Worm (Caenorhabditis elegans) whole organism, late embryonic: ENCODE data around the gene C47A10.16.

Experiments
- C08G9.2 ChIP-seq: sonication (generic microtip); optimal IDR thresholded peaks from 2 replicates; lab custom pipeline; 2016; ENCODE audit warnings: mild to moderate bottlenecking, missing genetic modification characterization, moderate library complexity, missing compliant biosample characterization
- F13H6.1 ChIP-seq: sonication (generic microtip); optimal IDR thresholded peaks from 2 replicates; lab custom pipeline; 2016; ENCODE audit warnings: missing genetic modification characterization, missing compliant biosample characterization
- K02D7.2 ChIP-seq: sonication (generic microtip); optimal IDR thresholded peaks from 2 replicates; lab custom pipeline; 2017; ENCODE audit warnings: mild to moderate bottlenecking, missing genetic modification characterization, missing compliant biosample characterization
- K09A11.1 ChIP-seq: sonication (generic microtip); optimal IDR thresholded peaks from 2 replicates; lab custom pipeline; 2017; ENCODE audit warnings: antibody characterized with exemption, mild to moderate bottlenecking, missing genetic modification characterization, missing compliant biosample characterization; ENCODE audit not compliant: insufficient read depth
- T23F11.4 ChIP-seq: fragments of 200-800 bp; sonication (Bioruptor generic); optimal IDR thresholded peaks from 2 replicates; lab custom pipeline; 2018; ENCODE audit warnings: mild to moderate bottlenecking, missing genetic modification characterization, missing compliant biosample characterization
- Y22D7AL.16 ChIP-seq: sonication (generic microtip); optimal IDR thresholded peaks from 2 replicates; lab custom pipeline; 2016; ENCODE audit warnings: missing genetic modification characterization, missing compliant biosample characterization
- ahr-1 ChIP-seq: sonication (generic microtip); optimal IDR thresholded peaks from 2 replicates; lab custom pipeline; 2016; ENCODE audit warnings: missing genetic modification characterization, missing compliant biosample characterization
- ceh-19 ChIP-seq: fragments of 200-800 bp; sonication (Bioruptor generic); optimal IDR thresholded peaks from 2 replicates; lab custom pipeline; 2018; ENCODE audit warnings: mild to moderate bottlenecking, missing genetic modification characterization, missing compliant biosample characterization
- ceh-22 ChIP-seq: sonication (generic microtip); optimal IDR thresholded peaks from 2 replicates; lab custom pipeline; 2017; ENCODE audit warnings: missing biosample characterization, missing genetic modification characterization
- ceh-24 ChIP-seq: sonication (generic microtip); optimal IDR thresholded peaks from 2 replicates; lab custom pipeline; 2016; ENCODE audit warnings: mild to moderate bottlenecking, missing genetic modification characterization, missing compliant biosample characterization
- ceh-31 ChIP-seq: sonication (generic microtip); optimal IDR thresholded peaks from 2 replicates; lab custom pipeline; 2016; ENCODE audit warnings: missing genetic modification characterization, missing compliant biosample characterization
- ceh-34 ChIP-seq: sonication (generic microtip); optimal IDR thresholded peaks from 2 replicates; lab custom pipeline; 2016; ENCODE audit warnings: mild to moderate bottlenecking, missing genetic modification characterization, missing compliant biosample characterization
- ceh-45 ChIP-seq: fragments of 200-800 bp; sonication (Bioruptor generic); IDR thresholded peaks from 2 replicates; pipeline ENCODE4 v1.3.6; 2022; ENCODE audit warnings: missing genetic modification reagents, missing genetic modification characterization, missing compliant biosample characterization
- ceh-48 ChIP-seq: sonication (generic microtip); optimal IDR thresholded peaks from 2 replicates; lab custom pipeline; 2016; ENCODE audit warnings: missing genetic modification characterization, inconsistent platforms, missing compliant biosample characterization
- ceh-6 ChIP-seq: fragments of 200-800 bp; sonication (Bioruptor generic); optimal IDR thresholded peaks from 2 replicates; lab custom pipeline; 2018; ENCODE audit warnings: mild to moderate bottlenecking, missing genetic modification characterization, missing compliant biosample characterization
- ceh-9 ChIP-seq: sonication (generic microtip); optimal IDR thresholded peaks from 2 replicates; lab custom pipeline; 2016; ENCODE audit warnings: mild to moderate bottlenecking, missing genetic modification characterization, inconsistent platforms, missing compliant biosample characterization
- dmd-4 ChIP-seq: sonication (generic microtip); optimal IDR thresholded peaks from 2 replicates; lab custom pipeline; 2016; ENCODE audit warnings: borderline replicate concordance, missing genetic modification characterization, missing compliant biosample characterization
- dve-1 ChIP-seq: sonication (generic microtip); optimal IDR thresholded peaks from 2 replicates; lab custom pipeline; 2017; ENCODE audit warnings: antibody characterized with exemption, mild to moderate bottlenecking, missing genetic modification characterization, missing compliant biosample characterization
- ets-4 ChIP-seq: sonication (generic microtip); optimal IDR thresholded peaks from 2 replicates; lab custom pipeline; 2016; ENCODE audit warnings: missing genetic modification characterization, missing compliant biosample characterization
- fkh-6 ChIP-seq: sonication (generic microtip); optimal IDR thresholded peaks from 2 replicates; lab custom pipeline; 2016; ENCODE audit warnings: missing genetic modification characterization, missing compliant biosample characterization
- gmeb-2 ChIP-seq: sonication (generic microtip); optimal IDR thresholded peaks from 2 replicates; lab custom pipeline; 2016; ENCODE audit warnings: missing genetic modification characterization, inconsistent platforms, missing compliant biosample characterization
- hlh-30 ChIP-seq: sonication (generic microtip); optimal IDR thresholded peaks from 2 replicates; lab custom pipeline; 2017; ENCODE audit warnings: antibody characterized with exemption, missing genetic modification characterization, missing compliant biosample characterization; ENCODE audit not compliant: insufficient read depth
- hlh-8 ChIP-seq: sonication (generic microtip); optimal IDR thresholded peaks from 2 replicates; lab custom pipeline; 2016; ENCODE audit warnings: missing genotype, missing genetic modification characterization, missing compliant biosample characterization
- lim-6 ChIP-seq: sonication (generic microtip); optimal IDR thresholded peaks from 2 replicates; lab custom pipeline; 2016; ENCODE audit warnings: missing genetic modification characterization, missing compliant biosample characterization
- madf-2 ChIP-seq: sonication (generic microtip); optimal IDR thresholded peaks from 2 replicates; lab custom pipeline; 2017; ENCODE audit warnings: missing genetic modification characterization, missing compliant biosample characterization
- nfya-1 ChIP-seq: sonication (generic microtip); optimal IDR thresholded peaks from 2 replicates; lab custom pipeline; 2017; ENCODE audit warnings: missing genetic modification characterization, mild to moderate bottlenecking, missing compliant biosample characterization, antibody characterized with exemption, moderate library complexity
- nhr-11 ChIP-seq: fragments of 150-350 bp; optimal IDR thresholded peaks from 2 replicates; lab custom pipeline; 2014; ENCODE audit warnings: missing biosample characterization, missing genetic modification characterization
- nhr-232 ChIP-seq: sonication (generic microtip); optimal IDR thresholded peaks from 2 replicates; lab custom pipeline; 2016; ENCODE audit warnings: missing genetic modification characterization, missing compliant biosample characterization
- npax-4 ChIP-seq: sonication (generic microtip); optimal IDR thresholded peaks from 2 replicates; lab custom pipeline; 2016; ENCODE audit warnings: missing genetic modification characterization, missing compliant biosample characterization
- pag-3 ChIP-seq: sonication (generic microtip); optimal IDR thresholded peaks from 2 replicates; lab custom pipeline; 2016; ENCODE audit warnings: missing compliant biosample characterization, missing genetic modification characterization, borderline replicate concordance
- pat-9 ChIP-seq: fragments of 200-800 bp; sonication (Bioruptor generic); optimal IDR thresholded peaks from 2 replicates; lab custom pipeline; 2018; ENCODE audit warnings: mild to moderate bottlenecking, missing genetic modification characterization, moderate library complexity, missing compliant biosample characterization
- pha-4 ChIP-seq: fragments of 150-350 bp; optimal IDR thresholded peaks from 2 replicates; lab custom pipeline; 2018; ENCODE audit warnings: missing biosample characterization, missing genetic modification reagents, missing genetic modification characterization
- pqm-1 ChIP-seq: sonication (generic microtip); optimal IDR thresholded peaks from 2 replicates; lab custom pipeline; 2016; ENCODE audit warnings: missing genetic modification characterization, missing compliant biosample characterization
- sdc-2 ChIP-seq: sonication (generic microtip); optimal IDR thresholded peaks from 2 replicates; lab custom pipeline; 2016; ENCODE audit warnings: missing genotype, missing genetic modification characterization, missing compliant biosample characterization
- sox-2 ChIP-seq: fragments of 200-800 bp; sonication (Bioruptor generic); IDR thresholded peaks from 2 replicates; pipeline ENCODE4 v1.3.6; 2022; ENCODE audit warnings: missing genetic modification reagents, missing genetic modification characterization, missing compliant biosample characterization
- syd-9 ChIP-seq: sonication (generic microtip); optimal IDR thresholded peaks from 2 replicates; lab custom pipeline; 2016; ENCODE audit warnings: mild to moderate bottlenecking, missing genetic modification characterization, moderate library complexity, missing compliant biosample characterization
- tbx-2 ChIP-seq: sonication (generic microtip); optimal IDR thresholded peaks from 2 replicates; lab custom pipeline; 2016; ENCODE audit warnings: missing genetic modification characterization, missing compliant biosample characterization
- unc-3 ChIP-seq, 2 experiments: fragments of 200-800 bp in 1 of 2; sonication (Bioruptor generic) in 1 of 2; sonication (generic microtip) in 1 of 2; conservative IDR thresholded peaks in 1 of 2; optimal IDR thresholded peaks in 1 of 2; 2 replicates each; pipeline versions ENCODE4 v1.3.6 to Lab custom; 2016 to 2022; ENCODE audit warnings: missing compliant biosample characterization in 2 of 2, missing genetic modification characterization in 2 of 2, missing genetic modification reagents in 1 of 2
- unc-55 ChIP-seq: sonication (generic microtip); optimal IDR thresholded peaks from 2 replicates; lab custom pipeline; 2017; ENCODE audit warnings: missing biosample characterization, missing genetic modification reagents, missing genetic modification characterization
- unc-86 ChIP-seq: sonication (generic microtip); optimal IDR thresholded peaks from 2 replicates; lab custom pipeline; 2016; ENCODE audit warnings: missing genetic modification characterization, missing compliant biosample characterization

The C47A10.16 gene

DNA sequence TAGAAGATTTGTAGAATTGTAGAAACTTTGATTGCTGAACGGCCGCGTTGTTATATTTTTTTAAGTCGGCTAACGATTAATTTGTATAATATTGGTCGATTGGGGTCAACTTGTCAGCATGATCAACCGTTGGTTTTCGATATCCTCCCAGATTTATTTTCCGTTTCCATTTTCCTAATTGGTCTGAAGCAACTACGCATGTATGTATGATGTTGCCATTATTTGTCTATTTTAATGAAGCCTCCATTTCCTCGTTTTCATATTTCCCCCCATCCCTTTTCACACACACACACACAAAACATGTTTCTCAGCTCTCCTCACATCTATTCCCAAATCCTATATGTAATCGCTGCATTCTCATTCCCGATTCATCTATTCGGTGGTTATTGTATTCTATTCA, 35.6 kb upstream of the C47A10.16 start, which contains the start of gene srh-287:
srh-287 (plus strand) TSS at position 301 of the 400 bp plus-strand sequence.
- TF ChIP-seq tbx-2 (tag; lab: Kevin White, UChicago): no peak
- no peak for TF ChIP-seq K02D7.2 (tag; lab: Kevin White, UChicago)
- TF ChIP-seq pqm-1: no peak
- TF ChIP-seq ceh-19: no peak
- TF ChIP-seq fkh-6 (tag; lab: Kevin White, UChicago): no peak
- TF ChIP-seq T23F11.4 (GFP tag; lab: Kevin White, UChicago): no peak
- TF ChIP-seq pag-3 (tag; lab: Kevin White, UChicago): no peak
- no peak for TF ChIP-seq ets-4 (tag; lab: Kevin White, UChicago)
- TF ChIP-seq hlh-30 (tag; lab: Kevin White, UChicago): no peak
- no peak for TF ChIP-seq F13H6.1 (tag; lab: Kevin White, UChicago)
- TF ChIP-seq gmeb-2 (tag; lab: Kevin White, UChicago): no peak
- no peak for TF ChIP-seq hlh-8 (tag; lab: Kevin White, UChicago)
- TF ChIP-seq sdc-2 (tag; lab: Kevin White, UChicago): no peak
- no peak for TF ChIP-seq pha-4
- no peak for TF ChIP-seq sox-2 (GFP tag; lab: Robert Waterston, UW)

ce11 chrV:17798789-17799188, 33.8 kb upstream of the C47A10.16 start, which contains the start of gene srx-18:
TSS of gene srx-18 (minus strand) at chrV:17798889.
- TF ChIP-seq ceh-34 (no peak), tbx-2 (tag; lab: Kevin White, UChicago) (no peak), unc-55 (GFP tag; lab: Kevin White, UChicago) (no peak), Y22D7AL.16 (tag; lab: Kevin White, UChicago) (no peak)

ce11 chrV:17795655-17796054, 30.7 kb upstream of the C47A10.16 start, which contains the start of gene srh-288:
TSS of gene srh-288 (minus strand) at chrV:17795755.
- TF ChIP-seq nfya-1 (tag; lab: Kevin White, UChicago): no peak
- TF ChIP-seq ahr-1 (tag; lab: Kevin White, UChicago): no peak
- no peak for TF ChIP-seq ceh-22 (tag; lab: Kevin White, UChicago)
- no peak for TF ChIP-seq C08G9.2 (tag; lab: Kevin White, UChicago)
- TF ChIP-seq ceh-48: no peak
- no peak for TF ChIP-seq pat-9 (tag; lab: Kevin White, UChicago)
- TF ChIP-seq npax-4 (tag; lab: Kevin White, UChicago): no peak
- no peak for TF ChIP-seq nhr-11 (tag; lab: Kevin White, UChicago)
- no peak for TF ChIP-seq K02D7.2 (tag; lab: Kevin White, UChicago)
- no peak for TF ChIP-seq F13H6.1 (tag; lab: Kevin White, UChicago)
- no peak for TF ChIP-seq K09A11.1 (tag; lab: Kevin White, UChicago)
- no peak for TF ChIP-seq ceh-45
- TF ChIP-seq unc-55 (GFP tag; lab: Kevin White, UChicago): no peak
- TF ChIP-seq nhr-232 (tag; lab: Kevin White, UChicago): no peak
- TF ChIP-seq pqm-1: no peak

DNA sequence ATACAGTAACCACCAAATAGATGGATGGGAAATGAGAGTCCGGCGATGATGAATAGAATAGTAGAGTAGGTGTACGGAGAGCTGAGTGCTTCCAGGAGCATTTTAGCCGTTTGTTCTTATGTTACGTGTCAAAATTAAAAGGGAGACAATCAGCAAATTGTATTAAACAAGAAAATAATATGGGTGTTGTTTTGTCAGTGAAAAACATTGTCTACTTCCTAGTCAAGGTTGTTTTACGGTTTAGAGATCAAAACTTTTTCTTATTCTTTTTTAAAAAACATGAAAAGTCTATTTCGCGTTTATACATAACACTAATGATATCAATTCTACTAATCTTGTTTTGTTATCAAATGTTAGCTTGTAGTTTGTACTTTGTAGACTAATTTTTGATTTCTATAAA, 29.0 kb upstream of the C47A10.16 start, which contains the start of gene srh-289:
srh-289 (minus strand) TSS at position 101 of the 400 bp plus-strand sequence.
- no peak for TF ChIP-seq dve-1
- no peak for TF ChIP-seq unc-86 (tag; lab: Kevin White, UChicago)
- no peak for TF ChIP-seq ceh-9
- TF ChIP-seq ets-4 (tag; lab: Kevin White, UChicago): no peak
- no peak for TF ChIP-seq Y22D7AL.16 (tag; lab: Kevin White, UChicago)
- no peak for TF ChIP-seq ceh-24
- TF ChIP-seq ceh-22 (tag; lab: Kevin White, UChicago): no peak
- no peak for TF ChIP-seq syd-9 (tag; lab: Kevin White, UChicago)
- TF ChIP-seq unc-3 (GFP tag; conservative IDR thresholded peaks at IDR 0.05; lab: Robert Waterston, UW): no peak
- no peak for TF ChIP-seq unc-3 (tag; optimal IDR thresholded peaks at IDR 0.05; lab: Kevin White, UChicago)
- TF ChIP-seq lim-6 (tag; lab: Kevin White, UChicago): no peak
- no peak for TF ChIP-seq dmd-4 (tag; lab: Kevin White, UChicago)
- no peak for TF ChIP-seq ceh-19
- no peak for TF ChIP-seq T23F11.4 (GFP tag; lab: Kevin White, UChicago)
- no peak for TF ChIP-seq sdc-2 (tag; lab: Kevin White, UChicago)
- TF ChIP-seq ceh-6 (GFP tag; lab: Kevin White, UChicago): no peak
- no peak for TF ChIP-seq ceh-31 (tag; lab: Kevin White, UChicago)
- TF ChIP-seq pat-9 (tag; lab: Kevin White, UChicago): no peak
- TF ChIP-seq madf-2 (tag; lab: Kevin White, UChicago): no peak
